Fruit fly (Drosophila melanogaster) whole organism, embryonic: Measurements from ENCODE around the gene Dred.

ENCODE experiments used
- CG12299 ChIP-seq: fragments of 200-800 bp; sonication (Bioruptor generic); optimal IDR thresholded peaks from 2 replicates; lab custom pipeline; 2018; ENCODE audit warnings: missing biosample characterization, mild to moderate bottlenecking, missing genetic modification characterization
- CG1233 ChIP-seq: fragments of 200-800 bp; sonication (Bioruptor generic); optimal IDR thresholded peaks from 4 replicates; lab custom pipeline; 2018; ENCODE audit warnings: missing biosample characterization, mild to moderate bottlenecking, missing genetic modification characterization
- CG1529 ChIP-seq: fragments of 200-800 bp; sonication (Bioruptor generic); optimal IDR thresholded peaks from 3 replicates; lab custom pipeline; 2018; ENCODE audit warnings: missing biosample characterization, missing genetic modification characterization
- CG31224 ChIP-seq: fragments of 200-800 bp; sonication (Bioruptor generic); IDR thresholded peaks from 2 replicates; pipeline ENCODE4 v1.3.6; 2022; ENCODE audit warnings: missing biosample characterization, missing genetic modification characterization
- CkIIα-i1 ChIP-seq: fragments of 200-800 bp; sonication (Bioruptor generic); IDR thresholded peaks from 2 replicates; pipeline ENCODE4 v1.3.6; 2022; ENCODE audit warnings: missing biosample characterization, missing genetic modification characterization
- Ptx1 ChIP-seq: fragments of 200-800 bp; sonication (Bioruptor generic); IDR thresholded peaks from 2 replicates; pipeline ENCODE4 v1.3.6; 2022; ENCODE audit warnings: missing biosample characterization, missing genetic modification characterization
- Ravus ChIP-seq: fragments of 200-800 bp; sonication (Bioruptor generic); IDR thresholded peaks from 2 replicates; pipeline ENCODE4 v1.3.6; 2022; ENCODE audit warnings: missing biosample characterization, missing genetic modification characterization
- usp ChIP-seq: fragments of >200 bp; optimal IDR thresholded peaks from 2 replicates; lab custom pipeline; 2017; ENCODE audit warnings: missing biosample characterization, missing genetic modification characterization
- wek ChIP-seq: fragments of 200-800 bp; sonication (Bioruptor generic); optimal IDR thresholded peaks from 3 replicates; lab custom pipeline; 2018; ENCODE audit warnings: missing biosample characterization, mild to moderate bottlenecking, missing genetic modification characterization, moderate library complexity

DNA sequence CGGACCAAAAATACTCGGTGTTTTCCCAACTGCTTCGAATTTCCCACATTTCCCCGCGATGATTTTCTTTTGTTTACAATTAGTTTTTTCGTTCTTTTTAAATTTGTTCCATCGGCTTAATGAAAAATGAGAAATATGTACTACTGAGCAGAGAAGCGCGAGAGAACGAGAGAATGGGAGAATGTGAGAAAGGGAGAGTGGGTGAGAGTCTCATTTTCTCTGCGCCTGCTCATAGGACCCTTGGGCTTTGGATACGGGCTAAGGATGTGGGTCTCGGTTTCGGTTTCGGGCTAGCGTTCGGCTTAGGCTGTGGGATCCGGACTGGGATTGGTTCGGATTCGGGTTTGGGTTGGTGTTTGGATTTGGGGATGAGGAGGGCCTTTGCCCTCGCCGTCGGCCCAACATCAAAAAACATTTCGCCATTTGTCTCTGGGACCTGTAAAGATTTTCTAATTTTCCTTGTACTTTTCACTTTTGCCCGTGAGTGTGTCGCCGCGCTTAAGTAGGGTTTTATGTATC is 36.8 kb upstream of the Dred start:
- TF ChIP-seq wek (GFP tag; lab: Kevin White, UChicago) (no peak), CG12299 (tag; lab: Kevin White, UChicago) (no peak), CkIIα-i1 (GFP tag; lab: Robert Waterston, UW) (no peak), CG1233 (GFP tag; lab: Kevin White, UChicago) (no peak), Ptx1 (GFP tag; lab: Robert Waterston, UW) (no peak), usp (GFP tag; lab: Kevin White, UChicago) (no peak), CG31224 (GFP tag; lab: Robert Waterston, UW) (no peak), Ravus (GFP tag; lab: Robert Waterston, UW) (peak; percentile 10; the same call in 1 of the 2 replicates), CG1529 (GFP tag; lab: Kevin White, UChicago) (no peak)
